Worm (Caenorhabditis elegans) whole organism, L1 larva: ENCODE measurements around the gene algn-6.

ENCODE experiments used
- C16A3.4 ChIP-seq: fragments of 150-350 bp; optimal IDR thresholded peaks from 2 replicates; lab custom pipeline; 2014; ENCODE audit warnings: missing biosample characterization, missing genetic modification characterization
- aha-1 ChIP-seq: fragments of 150-350 bp; optimal IDR thresholded peaks from 2 replicates; lab custom pipeline; 2014; ENCODE audit warnings: missing biosample characterization, missing genetic modification characterization
- aly-2 ChIP-seq: fragments of 150-350 bp; optimal IDR thresholded peaks from 2 replicates; lab custom pipeline; 2014; ENCODE audit warnings: missing biosample characterization, missing genetic modification characterization
- blmp-1 ChIP-seq: fragments of 150-350 bp; optimal IDR thresholded peaks from 2 replicates; lab custom pipeline; 2014; ENCODE audit warnings: missing biosample characterization, missing genetic modification characterization
- ceh-8 ChIP-seq: fragments of 200-800 bp; sonication (Bioruptor generic); optimal IDR thresholded peaks from 2 replicates; lab custom pipeline; 2018; ENCODE audit warnings: mild to moderate bottlenecking, missing genetic modification characterization, moderate library complexity, missing compliant biosample characterization
- ceh-90 ChIP-seq: sonication (generic microtip); optimal IDR thresholded peaks from 2 replicates; lab custom pipeline; 2016; ENCODE audit warnings: missing genetic modification characterization, missing compliant biosample characterization
- ces-1 ChIP-seq: fragments of 150-350 bp; optimal IDR thresholded peaks from 2 replicates; lab custom pipeline; 2014; ENCODE audit warnings: missing biosample characterization, missing genetic modification reagents, missing genetic modification characterization
- dsc-1 ChIP-seq: sonication (generic microtip); optimal IDR thresholded peaks from 2 replicates; lab custom pipeline; 2016; ENCODE audit warnings: mild to moderate bottlenecking, missing genetic modification characterization, missing compliant biosample characterization
- efl-1 ChIP-seq, 4 experiments: fragments of 150-350 bp; optimal IDR thresholded peaks in 3 of 4; peaks in 1 of 4; 1 replicate in 1 of 4; 2 replicates in 3 of 4; lab custom pipeline; 2014; ENCODE audit warnings: missing biosample characterization in 2 of 4, missing genetic modification characterization in 2 of 4, missing genetic modification reagents in 2 of 4
- egl-13 ChIP-seq: sonication (generic microtip); optimal IDR thresholded peaks from 2 replicates; lab custom pipeline; 2016; ENCODE audit warnings: missing genotype, missing genetic modification reagents, missing genetic modification characterization, missing compliant biosample characterization
- egl-27 ChIP-seq, 2 experiments: fragments of 150-350 bp in 1 of 2; sonication (generic microtip); optimal IDR thresholded peaks; 3 replicates each; lab custom pipeline; 2017 to 2018; ENCODE audit warnings: missing biosample characterization in 2 of 2, missing genetic modification characterization in 2 of 2, missing genetic modification reagents in 2 of 2
- elt-2 ChIP-seq: sonication (generic microtip); optimal IDR thresholded peaks from 2 replicates; lab custom pipeline; 2016; ENCODE audit warnings: missing genetic modification characterization, mild to moderate bottlenecking, inconsistent platforms, missing compliant biosample characterization, missing genetic modification reagents
- elt-3 ChIP-seq, 6 experiments: fragments of 150-350 bp in 1 of 6; sonication (generic microtip); optimal IDR thresholded peaks; 2 replicates each; lab custom pipeline; 2017 to 2018; ENCODE audit warnings: missing biosample characterization in 6 of 6, missing genetic modification characterization in 6 of 6, inconsistent platforms in 1 of 6
- fkh-10 ChIP-seq: sonication (generic microtip); optimal IDR thresholded peaks from 2 replicates; lab custom pipeline; 2017; ENCODE audit warnings: missing biosample characterization, missing genetic modification reagents, missing genetic modification characterization
- fos-1 ChIP-seq: fragments of 150-350 bp; optimal IDR thresholded peaks from 2 replicates; lab custom pipeline; 2014; ENCODE audit warnings: missing biosample characterization, missing genetic modification characterization
- grh-1 ChIP-seq: fragments of 200-800 bp; sonication (Bioruptor generic); IDR thresholded peaks from 2 replicates; pipeline ENCODE4 v1.3.6; 2022; ENCODE audit warnings: missing genetic modification reagents, missing genetic modification characterization, missing compliant biosample characterization
- irx-1 ChIP-seq: sonication (generic microtip); optimal IDR thresholded peaks from 2 replicates; lab custom pipeline; 2016; ENCODE audit warnings: missing genetic modification characterization, missing compliant biosample characterization
- lin-14 ChIP-seq: fragments of 200-800 bp; sonication (Bioruptor generic); optimal IDR thresholded peaks from 2 replicates; lab custom pipeline; 2018; ENCODE audit warnings: mild to moderate bottlenecking, missing genetic modification characterization, moderate library complexity, missing compliant biosample characterization
- lin-15B ChIP-seq: fragments of 150-350 bp; sonication (generic microtip); optimal IDR thresholded peaks from 3 replicates; lab custom pipeline; 2014; ENCODE audit warnings: missing biosample characterization, missing genetic modification characterization
- lsy-2 ChIP-seq, 2 experiments: fragments of 150-350 bp; optimal IDR thresholded peaks; 2 replicates each; lab custom pipeline; 2014; ENCODE audit warnings: missing biosample characterization in 2 of 2, missing genetic modification characterization in 2 of 2
- mab-9 ChIP-seq: fragments of 200-800 bp; sonication (Bioruptor generic); IDR thresholded peaks from 2 replicates; pipeline ENCODE4 v1.3.6; 2022; ENCODE audit warnings: missing genetic modification reagents, missing genetic modification characterization, missing compliant biosample characterization
- mdl-1 ChIP-seq, 2 experiments: fragments of 150-350 bp; optimal IDR thresholded peaks; 2 replicates each; lab custom pipeline; 2014 to 2017; ENCODE audit warnings: missing biosample characterization in 2 of 2, missing genetic modification characterization in 2 of 2, inconsistent platforms in 1 of 2
- nhr-20 ChIP-seq: sonication (generic microtip); optimal IDR thresholded peaks from 2 replicates; lab custom pipeline; 2016; ENCODE audit warnings: mild to moderate bottlenecking, missing genetic modification characterization, missing compliant biosample characterization
- nhr-237 ChIP-seq: fragments of 150-350 bp; optimal IDR thresholded peaks from 2 replicates; lab custom pipeline; 2014; ENCODE audit warnings: missing biosample characterization, missing genetic modification characterization
- nhr-28 ChIP-seq: fragments of 150-350 bp; optimal IDR thresholded peaks from 2 replicates; lab custom pipeline; 2014; ENCODE audit warnings: missing biosample characterization, missing genetic modification characterization
- nhr-47 ChIP-seq: sonication (generic microtip); optimal IDR thresholded peaks from 2 replicates; lab custom pipeline; 2016; ENCODE audit warnings: mild to moderate bottlenecking, missing genetic modification characterization, moderate library complexity, missing compliant biosample characterization
- nhr-71 ChIP-seq: sonication (generic microtip); optimal IDR thresholded peaks from 2 replicates; lab custom pipeline; 2016; ENCODE audit warnings: mild to moderate bottlenecking, missing genetic modification characterization, moderate library complexity, missing compliant biosample characterization
- nhr-76 ChIP-seq: sonication (generic microtip); optimal IDR thresholded peaks from 2 replicates; lab custom pipeline; 2017; ENCODE audit warnings: missing biosample characterization, missing genetic modification characterization
- nhr-84 ChIP-seq: sonication (generic microtip); optimal IDR thresholded peaks from 2 replicates; lab custom pipeline; 2017; ENCODE audit warnings: missing biosample characterization, missing genetic modification characterization
- nhr-85 ChIP-seq: sonication (generic microtip); peaks from one replicate; lab custom pipeline; 2016; ENCODE audit warnings: missing genetic modification characterization, inconsistent platforms, missing compliant biosample characterization
- pax-3 ChIP-seq: fragments of 200-800 bp; sonication (Bioruptor generic); optimal IDR thresholded peaks from 2 replicates; lab custom pipeline; 2018; ENCODE audit warnings: mild to moderate bottlenecking, missing genetic modification characterization, moderate library complexity, missing compliant biosample characterization
- skn-1 ChIP-seq: fragments of 150-350 bp; optimal IDR thresholded peaks from 2 replicates; lab custom pipeline; 2014; ENCODE audit warnings: missing biosample characterization, missing genetic modification characterization
- snu-23 ChIP-seq: sonication (generic microtip); optimal IDR thresholded peaks from 2 replicates; lab custom pipeline; 2016; ENCODE audit warnings: missing genetic modification characterization, missing compliant biosample characterization
- sup-37 ChIP-seq: fragments of 200-800 bp; sonication (Bioruptor generic); optimal IDR thresholded peaks from 2 replicates; lab custom pipeline; 2018; ENCODE audit warnings: mild to moderate bottlenecking, missing genetic modification characterization, missing compliant biosample characterization
- swsn-7 ChIP-seq: sonication (generic microtip); optimal IDR thresholded peaks from 2 replicates; lab custom pipeline; 2016; ENCODE audit warnings: missing genetic modification characterization, missing compliant biosample characterization
- tbx-2 ChIP-seq: sonication (generic microtip); optimal IDR thresholded peaks from 2 replicates; lab custom pipeline; 2016; ENCODE audit warnings: missing genetic modification characterization, missing compliant biosample characterization
- tlp-1 ChIP-seq: fragments of 150-350 bp; optimal IDR thresholded peaks from 2 replicates; lab custom pipeline; 2014; ENCODE audit warnings: missing biosample characterization, missing genetic modification characterization
- unc-130 ChIP-seq: fragments of 150-350 bp; optimal IDR thresholded peaks from 2 replicates; lab custom pipeline; 2017; ENCODE audit warnings: missing biosample characterization, missing genetic modification characterization, inconsistent platforms
- unc-62 ChIP-seq: fragments of 150-350 bp; optimal IDR thresholded peaks from 2 replicates; lab custom pipeline; 2014; ENCODE audit warnings: missing biosample characterization, missing genetic modification reagents, missing genetic modification characterization
- unc-86 ChIP-seq: sonication (generic microtip); optimal IDR thresholded peaks from 2 replicates; lab custom pipeline; 2016; ENCODE audit warnings: missing genetic modification characterization, missing compliant biosample characterization
- vab-15 ChIP-seq: sonication (generic microtip); optimal IDR thresholded peaks from 2 replicates; lab custom pipeline; 2017; ENCODE audit warnings: missing genotype, mild to moderate bottlenecking, missing genetic modification characterization, missing compliant biosample characterization
- xbp-1 ChIP-seq: sonication (generic microtip); optimal IDR thresholded peaks from 2 replicates; lab custom pipeline; 2016; ENCODE audit warnings: missing genetic modification characterization, missing compliant biosample characterization
- zip-4 ChIP-seq: fragments of 200-800 bp; sonication (Bioruptor generic); optimal IDR thresholded peaks from 2 replicates; lab custom pipeline; 2018; ENCODE audit warnings: mild to moderate bottlenecking, missing genetic modification characterization, moderate library complexity, missing compliant biosample characterization
- ztf-11 ChIP-seq, 2 experiments: sonication (generic microtip); optimal IDR thresholded peaks; 2 replicates each; lab custom pipeline; 2016 to 2017; ENCODE audit warnings: missing genetic modification characterization in 2 of 2, missing biosample characterization in 1 of 2, missing compliant biosample characterization in 1 of 2
- ztf-4 ChIP-seq: fragments of 150-350 bp; optimal IDR thresholded peaks from 2 replicates; lab custom pipeline; 2014; ENCODE audit warnings: missing biosample characterization, missing genetic modification characterization

The algn-6 gene

DNA sequence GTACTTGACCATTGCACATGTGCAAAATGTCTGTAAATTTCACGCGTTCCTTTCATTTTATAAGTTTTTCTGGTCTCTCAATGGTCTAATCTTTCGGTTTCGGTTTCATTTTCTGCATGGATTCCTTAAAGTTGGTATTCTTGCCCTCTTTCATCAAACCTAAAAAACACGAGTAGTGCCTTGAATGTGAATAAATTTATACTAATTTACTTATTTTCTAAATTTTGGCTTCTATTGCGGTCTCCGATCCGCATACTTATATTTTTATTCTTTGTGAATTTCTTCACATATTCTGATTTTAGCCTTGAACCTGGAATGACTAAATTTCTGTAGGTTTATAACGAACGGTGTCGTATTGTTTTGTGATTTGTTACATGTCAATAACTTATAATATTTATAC lies 26.4 kb downstream of the algn-6 start, which contains the start of gene pdha-1:
Gene pdha-1, plus strand, starts transcription at position 301 of the 400 bp plus-strand sequence.
- TF ChIP-seq unc-62 (GFP tag; lab: Kevin White, UChicago) (no peak), nhr-76 (tag; lab: Kevin White, UChicago) (no peak), pax-3 (tag; lab: Kevin White, UChicago) (no peak), vab-15 (tag; lab: Kevin White, UChicago) (no peak), nhr-237 (tag; lab: Kevin White, UChicago) (no peak), ztf-11 (tag; optimal IDR thresholded peaks at IDR 0.05; lab: Kevin White, UChicago) (no peak), unc-86 (tag; lab: Kevin White, UChicago) (no peak), blmp-1 (no peak), ces-1 (GFP tag; lab: Kevin White, UChicago) (no peak), mdl-1 (tag; optimal IDR thresholded peaks at IDR 0.05; lab: Kevin White, UChicago) (no peak), ceh-90 (tag; lab: Kevin White, UChicago) (no peak), nhr-84 (tag; lab: Kevin White, UChicago) (no peak), fkh-10 (GFP tag; lab: Kevin White, UChicago) (no peak), mab-9 (GFP tag; lab: Robert Waterston, UW) (no peak), lin-14 (no peak), xbp-1 (tag; lab: Kevin White, UChicago) (no peak), swsn-7 (tag; lab: Kevin White, UChicago) (no peak), skn-1 (tag; lab: Kevin White, UChicago) (no peak)

DNA sequence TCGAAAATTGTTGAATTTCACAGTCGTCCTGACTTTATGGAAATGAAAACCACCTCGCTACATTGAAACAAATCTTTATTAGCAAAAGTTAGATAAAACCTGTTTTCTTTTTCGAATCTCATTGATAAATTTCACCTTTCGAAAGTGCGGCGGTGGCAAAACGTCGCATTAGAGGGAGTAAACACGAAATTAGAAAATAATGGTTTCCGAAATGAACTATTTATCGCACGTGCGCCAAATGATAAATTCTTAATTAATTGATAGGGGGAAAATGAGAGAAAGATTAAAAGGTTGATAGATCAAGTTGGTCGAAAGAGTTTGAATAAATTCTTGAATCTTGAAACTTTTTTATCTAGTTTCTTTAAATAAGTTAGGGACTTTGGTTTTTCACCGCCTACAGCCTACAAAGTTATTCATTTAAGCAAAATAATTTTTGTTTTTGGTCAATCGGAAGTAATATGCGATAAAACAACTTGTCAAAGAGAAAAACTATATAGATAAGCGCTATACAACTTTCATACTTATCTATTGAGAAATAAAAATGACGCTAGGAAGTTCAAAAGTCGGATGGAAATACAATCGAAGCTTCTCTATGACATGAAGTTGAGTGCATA lies 31.5 kb downstream of the algn-6 start:
- no peak for TF ChIP-seq mab-9 (GFP tag; lab: Robert Waterston, UW)
- peak; percentile 86 for TF ChIP-seq nhr-85 (tag; lab: Kevin White, UChicago)
- TF ChIP-seq nhr-237 (tag; lab: Kevin White, UChicago): no peak
- no peak for TF ChIP-seq egl-27 (tag; optimal IDR thresholded peaks at IDR 0.05; lab: Kevin White, UChicago)
- TF ChIP-seq aly-2 (tag; lab: Kevin White, UChicago): no peak
- peak; percentile 13 for TF ChIP-seq tbx-2 (tag; lab: Kevin White, UChicago)
- peak; percentile 3 for TF ChIP-seq snu-23 (GFP tag; lab: Kevin White, UChicago)
- peak; percentile 66 for TF ChIP-seq elt-2 (tag; lab: Kevin White, UChicago)
- peak; percentile 92 for TF ChIP-seq blmp-1
- 0 out of 2 replicates have a peak, but pooled peaks have one; percentile 18 for TF ChIP-seq grh-1 (GFP tag; lab: Robert Waterston, UW)
- TF ChIP-seq nhr-71 (tag; lab: Kevin White, UChicago): peak; percentile 37
- TF ChIP-seq nhr-20 (tag; lab: Kevin White, UChicago): peak; percentile 37
- TF ChIP-seq elt-3 (tag; optimal IDR thresholded peaks at IDR 0.05; lab: Kevin White, UChicago): peak in 5 of 6 experiments; percentile 18 to 66 (median 33)
- no peak for TF ChIP-seq aha-1 (tag; lab: Kevin White, UChicago)
- peak; percentile 46 for TF ChIP-seq lin-14
- no peak for TF ChIP-seq fos-1 (tag; lab: Kevin White, UChicago)
- TF ChIP-seq, all 84 proteins: peak for 10

ce11 chrII:8071801-8072544 lies 32.4 kb downstream of the algn-6 start:
- TF ChIP-seq pax-3 (tag; lab: Kevin White, UChicago) (peak; percentile 13), blmp-1 (peak; percentile 59), elt-3 (tag; optimal IDR thresholded peaks at IDR 0.05; lab: Kevin White, UChicago) (peak in 2 of 6 experiments; percentile 45 to 66), tlp-1 (tag; lab: Kevin White, UChicago) (no peak), ztf-4 (peak; percentile 24), nhr-47 (tag; lab: Kevin White, UChicago) (peak; percentile 70), irx-1 (tag; lab: Kevin White, UChicago) (peak; percentile 38), zip-4 (GFP tag; lab: Kevin White, UChicago) (no peak), swsn-7 (tag; lab: Kevin White, UChicago) (peak; percentile 54), C16A3.4 (peak; percentile 28), lsy-2 (tag; optimal IDR thresholded peaks at IDR 0.05; lab: Kevin White, UChicago) (peak; percentile 56 to 64), lin-15B (tag; lab: Kevin White, UChicago) (no peak), efl-1 (optimal IDR thresholded peaks at IDR 0.05; lab: Kevin White, UChicago) (peak; percentile 19 to 44), efl-1 (GFP tag; optimal IDR thresholded peaks at IDR 0.05 in 1 of 2; lab: Kevin White, UChicago) (peak; percentile 18 to 91), unc-130 (tag; lab: Kevin White, UChicago) (peak; percentile 23), snu-23 (GFP tag; lab: Kevin White, UChicago) (peak; percentile 73), dsc-1 (tag; lab: Kevin White, UChicago) (peak; percentile 38), ceh-8 (GFP tag; lab: Kevin White, UChicago) (no peak), nhr-76 (tag; lab: Kevin White, UChicago) (no peak), nhr-28 (no peak), sup-37 (GFP tag; lab: Kevin White, UChicago) (peak; percentile 4), egl-13 (tag; lab: Kevin White, UChicago) (no peak), nhr-20 (tag; lab: Kevin White, UChicago) (peak; percentile 69)
